Worm (Caenorhabditis elegans) whole organism, mixed stage, embryonic: ENCODE measurements around the gene oxi-1.

Experiments used
- blmp-1 ChIP-seq: fragments of 150-350 bp; optimal IDR thresholded peaks from 2 replicates; lab custom pipeline; 2014; ENCODE audit warnings: missing biosample characterization, missing genetic modification characterization
- ces-1 ChIP-seq: fragments of 150-350 bp; optimal IDR thresholded peaks from 2 replicates; lab custom pipeline; 2014; ENCODE audit warnings: missing biosample characterization, missing genetic modification reagents, missing genetic modification characterization
- cnd-1 ChIP-seq: fragments of 200-800 bp; sonication (Bioruptor generic); optimal IDR thresholded peaks from 2 replicates; lab custom pipeline; 2018; ENCODE audit warnings: mild to moderate bottlenecking, missing genetic modification characterization, missing compliant biosample characterization
- elt-3 ChIP-seq: fragments of 150-350 bp; optimal IDR thresholded peaks from 2 replicates; lab custom pipeline; 2014; ENCODE audit warnings: missing biosample characterization, missing genetic modification characterization
- mep-1 ChIP-seq: fragments of 150-350 bp; optimal IDR thresholded peaks from 2 replicates; lab custom pipeline; 2017; ENCODE audit warnings: missing biosample characterization, missing genetic modification reagents, missing genetic modification characterization, inconsistent platforms
- nhr-12 ChIP-seq: fragments of 150-350 bp; optimal IDR thresholded peaks from 2 replicates; lab custom pipeline; 2014; ENCODE audit warnings: missing biosample characterization, missing genetic modification characterization
- nhr-2 ChIP-seq: fragments of 150-350 bp; optimal IDR thresholded peaks from 2 replicates; lab custom pipeline; 2014; ENCODE audit warnings: missing biosample characterization, missing genetic modification characterization
- nhr-237 ChIP-seq: fragments of 150-350 bp; optimal IDR thresholded peaks from 2 replicates; lab custom pipeline; 2014; ENCODE audit warnings: missing biosample characterization, missing genetic modification characterization
- nhr-76 ChIP-seq: sonication (generic microtip); optimal IDR thresholded peaks from 2 replicates; lab custom pipeline; 2017; ENCODE audit warnings: missing biosample characterization, missing genetic modification characterization
- sem-2 ChIP-seq: fragments of 200-800 bp; sonication (Bioruptor generic); optimal IDR thresholded peaks from 2 replicates; lab custom pipeline; 2018; ENCODE audit warnings: mild to moderate bottlenecking, missing genetic modification characterization, missing compliant biosample characterization
- unc-62 ChIP-seq: fragments of 150-350 bp; optimal IDR thresholded peaks from 2 replicates; lab custom pipeline; 2014; ENCODE audit warnings: missing biosample characterization, missing genetic modification reagents, missing genetic modification characterization
- ztf-11 ChIP-seq: fragments of 150-350 bp; optimal IDR thresholded peaks from 2 replicates; lab custom pipeline; 2014; ENCODE audit warnings: missing biosample characterization, missing genetic modification characterization

DNA sequence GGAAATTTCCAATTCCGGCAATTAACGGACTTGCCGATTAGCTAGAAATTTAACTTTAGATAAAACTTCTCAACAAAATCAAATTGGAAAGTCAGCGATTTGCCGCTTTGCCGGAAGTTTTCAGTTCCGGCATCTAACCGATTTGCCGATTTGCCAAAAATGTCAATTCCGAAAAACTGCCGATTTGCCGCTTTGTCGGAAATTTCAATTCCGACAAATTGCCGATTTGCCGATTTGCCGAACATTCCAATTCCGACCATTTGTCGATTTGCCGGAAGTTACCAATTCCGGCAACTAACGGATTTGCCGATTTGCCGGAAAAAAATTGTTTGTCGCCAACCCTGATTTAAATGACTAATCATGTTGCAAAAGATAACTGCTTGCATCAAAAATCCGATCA, 51.1 kb downstream of the oxi-1 start:
- TF ChIP-seq ztf-11 (tag; lab: Kevin White, UChicago) = no peak
- no peak for TF ChIP-seq nhr-76 (tag; lab: Kevin White, UChicago)
- no peak for TF ChIP-seq nhr-237
- TF ChIP-seq nhr-2 (tag; lab: Kevin White, UChicago) = no peak
- no peak for TF ChIP-seq cnd-1
- TF ChIP-seq elt-3 = no peak
- TF ChIP-seq mep-1 = no peak
- no peak for TF ChIP-seq blmp-1 (tag; lab: Kevin White, UChicago)
- TF ChIP-seq sem-2 (GFP tag; lab: Kevin White, UChicago) = no peak
- no peak for TF ChIP-seq nhr-12 (tag; lab: Kevin White, UChicago)
- no peak for TF ChIP-seq unc-62
- no peak for TF ChIP-seq ces-1 (GFP tag; lab: Kevin White, UChicago)
